Worm (Caenorhabditis elegans) whole organism, L4 larva: ENCODE measurements around the gene fbxa-183.

ENCODE experiments used
- Y105C5A.15 ChIP-seq: fragments of 200-800 bp; sonication (Bioruptor generic); IDR thresholded peaks from 2 replicates; pipeline ENCODE4 v1.3.6; 2022; ENCODE audit warnings: missing genetic modification characterization, missing compliant biosample characterization
- aha-1 ChIP-seq: fragments of 150-350 bp; peaks from one replicate; lab custom pipeline; 2014; ENCODE audit warnings: missing biosample characterization, missing genetic modification characterization
- daf-12 ChIP-seq: fragments of 150-350 bp; optimal IDR thresholded peaks from 2 replicates; lab custom pipeline; 2014; ENCODE audit warnings: missing biosample characterization, missing genetic modification reagents, missing genetic modification characterization
- daf-16 ChIP-seq, 3 experiments: sonication (generic microtip); optimal IDR thresholded peaks; 2 replicates each; lab custom pipeline; 2016 to 2017; ENCODE audit warnings: missing genetic modification characterization in 3 of 3, missing genetic modification reagents in 3 of 3, mild to moderate bottlenecking in 2 of 3, missing compliant biosample characterization in 2 of 3, missing biosample characterization in 1 of 3, moderate library complexity in 1 of 3
- daf-8 ChIP-seq: fragments of 200-800 bp; sonication (Bioruptor generic); IDR thresholded peaks from 2 replicates; pipeline ENCODE4 v1.3.6; 2022; ENCODE audit warnings: missing genetic modification characterization, missing compliant biosample characterization
- dmd-6 ChIP-seq: fragments of 200-800 bp; sonication (Bioruptor generic); IDR thresholded peaks from 2 replicates; pipeline ENCODE4 v1.3.6; 2022; ENCODE audit warnings: missing genetic modification reagents, missing genetic modification characterization, missing compliant biosample characterization
- duxl-1 ChIP-seq: sonication (generic microtip); optimal IDR thresholded peaks from 2 replicates; lab custom pipeline; 2016; ENCODE audit warnings: mild to moderate bottlenecking, missing genetic modification characterization, moderate library complexity, missing compliant biosample characterization; ENCODE audit not compliant: poor library complexity
- dve-1 ChIP-seq: sonication (generic microtip); optimal IDR thresholded peaks from 2 replicates; lab custom pipeline; 2017; ENCODE audit warnings: antibody characterized with exemption, mild to moderate bottlenecking, missing genetic modification characterization, missing compliant biosample characterization; ENCODE audit not compliant: insufficient read depth
- egl-43 ChIP-seq: fragments of 200-800 bp; sonication (Bioruptor generic); IDR thresholded peaks from 2 replicates; pipeline ENCODE4 v1.3.6; 2022; ENCODE audit warnings: missing genetic modification reagents, missing genetic modification characterization, missing compliant biosample characterization
- fkh-10 ChIP-seq: fragments of 150-350 bp; optimal IDR thresholded peaks from 2 replicates; lab custom pipeline; 2014; ENCODE audit warnings: missing biosample characterization, missing genetic modification reagents, missing genetic modification characterization
- hif-1 ChIP-seq, 2 experiments: sonication (generic microtip); optimal IDR thresholded peaks; 2 replicates each; lab custom pipeline; 2016 to 2017; ENCODE audit warnings: missing compliant biosample characterization in 2 of 2, missing genetic modification characterization in 2 of 2, missing genetic modification reagents in 2 of 2, missing genotype in 2 of 2, mild to moderate bottlenecking in 1 of 2
- hlh-11 ChIP-seq: fragments of 200-800 bp; sonication (Bioruptor generic); optimal IDR thresholded peaks from 2 replicates; lab custom pipeline; 2018; ENCODE audit warnings: mild to moderate bottlenecking, missing genetic modification characterization, missing compliant biosample characterization
- hlh-30 ChIP-seq: sonication (generic microtip); optimal IDR thresholded peaks from 2 replicates; lab custom pipeline; 2017; ENCODE audit warnings: antibody characterized with exemption, mild to moderate bottlenecking, missing genetic modification characterization, missing compliant biosample characterization; ENCODE audit not compliant: insufficient read depth
- lin-1 ChIP-seq: fragments of 200-800 bp; sonication (Bioruptor generic); IDR thresholded peaks from 2 replicates; pipeline ENCODE4 v1.3.6; 2022; ENCODE audit warnings: missing genetic modification reagents, missing genetic modification characterization, missing compliant biosample characterization
- lin-38 ChIP-seq: fragments of 200-800 bp; sonication (Bioruptor generic); IDR thresholded peaks from 2 replicates; pipeline ENCODE4 v1.3.6; 2022; ENCODE audit warnings: missing genetic modification reagents, missing genetic modification characterization, missing compliant biosample characterization
- madf-5 ChIP-seq, 2 experiments: fragments of 200-800 bp; sonication (Bioruptor generic); IDR thresholded peaks; 2 replicates each; pipeline ENCODE4 v1.3.6; 2022; ENCODE audit warnings: missing compliant biosample characterization in 2 of 2, missing genetic modification characterization in 2 of 2
- mdl-1 ChIP-seq, 2 experiments: fragments of 150-350 bp in 1 of 2; sonication (generic microtip) in 1 of 2; optimal IDR thresholded peaks; 2 replicates each; lab custom pipeline; 2014 to 2017; ENCODE audit warnings: missing biosample characterization in 2 of 2, missing genetic modification characterization in 2 of 2
- mxl-3 ChIP-seq: fragments of 200-800 bp; sonication (Bioruptor generic); optimal IDR thresholded peaks from 2 replicates; lab custom pipeline; 2018; ENCODE audit warnings: mild to moderate bottlenecking, missing genetic modification characterization, missing compliant biosample characterization
- nhr-102 ChIP-seq: sonication (generic microtip); optimal IDR thresholded peaks from 2 replicates; lab custom pipeline; 2016; ENCODE audit warnings: mild to moderate bottlenecking, missing genetic modification characterization, moderate library complexity, missing compliant biosample characterization
- nhr-25 ChIP-seq: sonication (generic microtip); optimal IDR thresholded peaks from 2 replicates; lab custom pipeline; 2017; ENCODE audit warnings: missing genetic modification characterization, mild to moderate bottlenecking, missing compliant biosample characterization, antibody characterized with exemption, moderate library complexity, borderline replicate concordance; ENCODE audit not compliant: insufficient read depth
- nhr-28 ChIP-seq: fragments of 150-350 bp; optimal IDR thresholded peaks from 2 replicates; lab custom pipeline; 2014; ENCODE audit warnings: missing biosample characterization, missing genetic modification characterization
- nhr-42 ChIP-seq: fragments of 200-800 bp; sonication (Bioruptor generic); IDR thresholded peaks from 2 replicates; pipeline ENCODE4 v1.3.6; 2022; ENCODE audit warnings: missing genetic modification characterization, missing compliant biosample characterization
- nhr-48 ChIP-seq: sonication (generic microtip); optimal IDR thresholded peaks from 2 replicates; lab custom pipeline; 2016; ENCODE audit warnings: mild to moderate bottlenecking, missing genetic modification characterization, missing compliant biosample characterization
- nhr-76 ChIP-seq: fragments of 150-350 bp; optimal IDR thresholded peaks from 2 replicates; lab custom pipeline; 2014; ENCODE audit warnings: missing biosample characterization, missing genetic modification characterization
- php-3 ChIP-seq: fragments of 200-800 bp; sonication (Bioruptor generic); IDR thresholded peaks from 2 replicates; pipeline ENCODE4 v1.3.6; 2022; ENCODE audit warnings: missing genetic modification reagents, missing genetic modification characterization, missing compliant biosample characterization
- pqm-1 ChIP-seq: sonication (generic microtip); optimal IDR thresholded peaks from 2 replicates; lab custom pipeline; 2017; ENCODE audit warnings: missing biosample characterization, missing genetic modification characterization
- rbr-2 ChIP-seq: sonication (generic microtip); optimal IDR thresholded peaks from 2 replicates; lab custom pipeline; 2016; ENCODE audit warnings: missing genotype, missing genetic modification characterization, missing compliant biosample characterization
- set-16 ChIP-seq: fragments of 200-800 bp; sonication (Bioruptor generic); IDR thresholded peaks from 2 replicates; pipeline ENCODE4 v1.3.6; 2022; ENCODE audit warnings: missing genetic modification reagents, missing genetic modification characterization, missing compliant biosample characterization
- unc-62 ChIP-seq, 3 experiments: fragments of 150-350 bp in 1 of 3; sonication (generic microtip); optimal IDR thresholded peaks in 2 of 3; peaks in 1 of 3; 1 replicate in 1 of 3; 2 replicates in 2 of 3; lab custom pipeline; 2014 to 2017; ENCODE audit warnings: missing biosample characterization in 3 of 3, missing genetic modification characterization in 3 of 3, missing genetic modification reagents in 3 of 3, missing genotype in 1 of 3
- vab-7 ChIP-seq: fragments of 200-800 bp; sonication (Bioruptor generic); IDR thresholded peaks from 2 replicates; pipeline ENCODE4 v1.3.6; 2022; ENCODE audit warnings: missing genetic modification reagents, missing genetic modification characterization, missing compliant biosample characterization

Gene fbxa-183

DNA sequence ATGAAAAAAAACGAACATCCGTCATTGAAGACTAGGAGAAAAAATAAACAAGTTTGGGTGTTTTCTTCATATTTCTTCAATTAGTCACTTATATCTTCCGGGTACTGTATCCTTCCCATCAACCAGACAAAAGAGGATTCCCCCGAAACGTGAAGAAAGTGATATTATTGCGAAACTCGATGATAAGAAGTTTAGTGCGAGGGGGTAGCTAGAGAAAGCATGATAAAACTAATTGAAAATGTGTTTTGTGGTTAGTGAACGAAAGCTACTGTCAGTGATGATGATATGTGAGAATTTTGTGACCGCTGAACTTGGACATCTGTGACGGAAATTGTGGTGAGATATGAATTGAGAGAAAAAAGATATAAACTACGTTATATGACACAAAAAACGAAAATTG, 40.4 kb upstream of the fbxa-183 start (continued):
- TF ChIP-seq lin-1 (GFP tag; lab: Robert Waterston, UW) (peak; percentile 19; the same call in 1 of the 2 replicates), nhr-25 (tag; lab: Kevin White, UChicago) (peak; percentile 57), nhr-42 (GFP tag; lab: Robert Waterston, UW) (no peak)

DNA sequence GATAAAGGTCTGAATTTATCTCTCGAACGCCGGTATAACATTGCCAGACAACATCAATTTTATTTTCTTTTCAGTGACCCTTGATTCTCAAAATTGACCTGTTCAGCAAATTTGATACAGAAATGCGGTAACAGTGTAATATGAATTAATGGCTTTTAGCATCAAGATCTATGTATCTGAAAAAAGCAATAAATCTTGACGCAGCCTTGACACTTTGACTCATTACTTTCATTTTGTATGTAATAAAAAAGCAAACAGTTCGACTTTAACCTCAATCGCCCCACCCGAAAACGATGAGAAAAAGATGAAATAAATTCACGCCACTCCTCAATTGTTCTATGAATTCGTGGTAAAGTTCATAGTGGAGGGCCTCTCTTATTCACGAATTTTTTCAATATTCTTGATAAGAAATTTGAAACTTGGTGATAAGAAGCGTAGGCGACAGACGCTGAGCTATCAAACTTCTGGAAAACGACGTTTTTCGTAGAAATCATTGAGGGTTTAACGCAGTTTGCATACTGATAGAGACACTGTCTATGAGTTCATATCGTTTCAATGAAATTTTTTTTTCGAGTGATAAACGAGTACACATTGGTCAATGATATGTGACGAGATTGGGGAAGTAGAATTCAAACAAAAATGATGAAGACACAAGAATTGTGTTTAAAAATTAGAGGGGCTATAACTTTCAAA, 39.0 kb upstream of the fbxa-183 start:
- peak; percentile 75 for TF ChIP-seq pqm-1
- TF ChIP-seq dmd-6, result peak; percentile 92
- peak; percentile 56 for TF ChIP-seq nhr-48 (tag; lab: Kevin White, UChicago)
- no peak for TF ChIP-seq vab-7 (GFP tag; lab: Robert Waterston, UW)
- no peak for TF ChIP-seq nhr-76 (tag; lab: Kevin White, UChicago)
- no peak for TF ChIP-seq duxl-1 (tag; lab: Kevin White, UChicago)
- TF ChIP-seq aha-1 (tag; lab: Kevin White, UChicago), result peak; percentile 7
- TF ChIP-seq dve-1, result peak; percentile 45
- no peak for TF ChIP-seq daf-16 (GFP tag; optimal IDR thresholded peaks at IDR 0.05; lab: Kevin White, UChicago)
- TF ChIP-seq daf-16 (tag; optimal IDR thresholded peaks at IDR 0.05; lab: Kevin White, UChicago), result peak; percentile 43
- peak; percentile 77 for TF ChIP-seq hlh-11 (tag; lab: Kevin White, UChicago)
- TF ChIP-seq nhr-102 (tag; lab: Kevin White, UChicago), result peak; percentile 38
- no peak for TF ChIP-seq set-16 (GFP tag; lab: Robert Waterston, UW)

DNA sequence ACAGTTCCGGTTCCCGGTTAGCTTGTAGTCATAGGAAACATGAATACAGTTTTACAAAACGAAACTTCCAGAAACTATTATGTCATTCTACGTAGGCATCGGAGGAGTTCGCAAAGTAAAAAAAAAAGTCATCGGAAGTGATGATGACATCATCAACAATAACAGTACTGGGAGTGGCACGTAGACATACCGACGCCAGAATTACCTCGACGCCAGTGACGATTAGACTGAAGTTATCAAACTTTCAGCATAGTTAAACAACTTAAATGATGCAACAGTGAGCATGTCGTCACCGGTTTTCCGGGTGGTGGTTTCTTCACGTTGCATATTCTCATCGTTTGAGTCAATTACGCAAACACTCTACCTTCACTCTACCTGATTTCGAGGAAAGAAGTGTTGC, 37.8 kb upstream of the fbxa-183 start:
- TF ChIP-seq dmd-6, result peak; percentile 62
- no peak for TF ChIP-seq nhr-102 (tag; lab: Kevin White, UChicago)
- TF ChIP-seq aha-1 (tag; lab: Kevin White, UChicago), result peak; percentile 69
- TF ChIP-seq pqm-1, result peak; percentile 0
- TF ChIP-seq daf-16 (GFP tag; optimal IDR thresholded peaks at IDR 0.05; lab: Kevin White, UChicago), result no peak
- peak; percentile 10 for TF ChIP-seq daf-16 (tag; optimal IDR thresholded peaks at IDR 0.05; lab: Kevin White, UChicago)
- no peak for TF ChIP-seq Y105C5A.15
- TF ChIP-seq nhr-48 (tag; lab: Kevin White, UChicago), result peak; percentile 31
- TF ChIP-seq hif-1 (tag; optimal IDR thresholded peaks at IDR 0.05; lab: Kevin White, UChicago), result peak in 1 of 2 experiments; percentile 66

DNA sequence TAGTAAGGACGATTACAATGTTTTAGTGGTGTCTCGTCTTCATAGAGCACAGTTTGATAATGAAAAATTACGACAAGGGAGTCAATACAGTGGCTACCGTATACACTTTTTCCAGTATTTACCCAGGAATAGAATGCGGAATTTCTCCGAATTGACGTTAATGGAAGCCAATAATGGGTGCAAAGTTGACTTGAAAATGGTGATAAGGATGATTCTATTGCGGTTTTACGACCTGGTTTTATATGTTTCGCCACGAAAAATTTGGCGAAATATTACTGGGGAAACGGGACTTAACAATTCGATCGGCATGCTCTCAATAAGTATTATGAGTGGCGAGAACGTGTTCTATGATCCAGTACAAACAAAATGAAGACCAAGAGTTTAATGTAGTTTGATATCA, 37.3 kb upstream of the fbxa-183 start:
- TF ChIP-seq pqm-1, result peak; percentile 2
- TF ChIP-seq php-3, result peak; percentile 94
- TF ChIP-seq hlh-11 (tag; lab: Kevin White, UChicago), result peak; percentile 32
- TF ChIP-seq dve-1, result peak; percentile 53
- peak; percentile 2 for TF ChIP-seq nhr-48 (tag; lab: Kevin White, UChicago)
- TF ChIP-seq dmd-6, result peak; percentile 83
- TF ChIP-seq nhr-28 (tag; lab: Kevin White, UChicago), result peak; percentile 40
- no peak for TF ChIP-seq mxl-3
- no peak for TF ChIP-seq daf-16 (GFP tag; optimal IDR thresholded peaks at IDR 0.05; lab: Kevin White, UChicago)
- TF ChIP-seq daf-16 (tag; optimal IDR thresholded peaks at IDR 0.05; lab: Kevin White, UChicago), result peak; percentile 69
- no peak for TF ChIP-seq lin-38 (GFP tag; lab: Robert Waterston, UW)

DNA sequence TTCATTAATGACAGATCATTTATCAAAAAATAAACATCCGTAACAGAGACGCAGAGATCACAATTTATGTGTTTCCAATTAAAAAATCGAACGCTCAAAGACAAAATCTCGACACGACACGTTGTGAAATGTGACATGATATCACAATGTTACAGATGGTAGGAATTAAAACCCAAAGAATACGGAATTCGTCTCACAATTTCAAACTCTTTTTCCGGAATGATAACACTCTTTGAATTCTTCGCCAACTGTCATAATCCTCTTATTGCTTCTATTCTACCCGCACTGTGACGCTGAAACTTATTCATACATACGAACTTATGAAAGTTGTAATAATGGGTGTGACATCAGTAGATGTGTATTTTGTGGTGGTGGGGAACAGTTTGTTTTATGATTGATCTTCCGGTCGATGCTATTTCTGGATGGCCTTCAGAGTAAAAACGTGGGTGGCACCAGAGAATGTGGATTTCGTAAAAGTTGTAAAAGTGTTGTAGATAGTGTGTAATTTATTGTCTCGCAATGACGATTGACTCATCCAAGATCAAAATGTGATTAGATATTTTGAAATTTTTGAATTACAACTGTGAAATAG, 34.0 kb upstream of the fbxa-183 start:
- TF ChIP-seq hlh-30 (tag; lab: Kevin White, UChicago) (peak; percentile 21), madf-5 (GFP tag; IDR thresholded peaks at IDR 0.05; lab: Robert Waterston, UW) (no peak), rbr-2 (tag; lab: Kevin White, UChicago) (no peak), daf-16 (GFP tag; optimal IDR thresholded peaks at IDR 0.05; lab: Kevin White, UChicago) (no peak), daf-16 (tag; optimal IDR thresholded peaks at IDR 0.05; lab: Kevin White, UChicago) (peak; percentile 7), nhr-48 (tag; lab: Kevin White, UChicago) (peak; percentile 49), daf-12 (tag; lab: Kevin White, UChicago) (no peak), daf-8 (GFP tag; lab: Robert Waterston, UW) (no peak), lin-1 (GFP tag; lab: Robert Waterston, UW) (peak; percentile 54; the same call in 1 of the 2 replicates), nhr-28 (tag; lab: Kevin White, UChicago) (peak; percentile 68), dve-1 (peak; percentile 44), mxl-3 (peak; percentile 13), duxl-1 (tag; lab: Kevin White, UChicago) (no peak), lin-38 (GFP tag; lab: Robert Waterston, UW) (no peak), unc-62 (GFP tag; optimal IDR thresholded peaks at IDR 0.05 in 1 of 2; lab: Kevin White, UChicago) (peak in 1 of 2 experiments; percentile 90), unc-62 (tag; optimal IDR thresholded peaks at IDR 0.05; lab: Kevin White, UChicago) (no peak), egl-43 (GFP tag; lab: Robert Waterston, UW) (no peak), hlh-11 (tag; lab: Kevin White, UChicago) (peak; percentile 57), dmd-6 (peak; percentile 90), vab-7 (GFP tag; lab: Robert Waterston, UW) (no peak), fkh-10 (no peak), mdl-1 (tag; optimal IDR thresholded peaks at IDR 0.05; lab: Kevin White, UChicago) (peak in 1 of 2 experiments; percentile 16)
